Worm (Caenorhabditis elegans): ENCODE measurements around the gene ptr-4.

Gene ptr-4

DNA sequence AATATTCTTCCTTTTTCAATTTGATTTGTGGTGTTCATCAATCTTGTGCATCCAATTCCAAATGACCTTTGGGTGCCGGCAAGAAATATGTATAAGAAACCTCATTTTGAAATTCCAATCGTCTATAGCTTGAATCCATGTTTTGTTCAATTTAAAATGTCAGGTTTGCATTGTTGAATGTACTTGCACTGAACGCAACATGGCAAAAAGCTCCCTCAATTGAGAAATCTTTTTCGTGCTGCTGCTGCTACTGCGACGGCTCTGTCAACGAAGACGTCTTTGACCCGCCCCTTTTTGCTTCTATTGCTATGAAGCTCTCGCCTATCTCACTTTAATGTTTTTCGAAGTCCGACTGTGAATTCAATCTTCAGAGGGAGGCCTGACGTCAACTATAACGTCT lies 9.4 kb upstream of the ptr-4 start, which contains the start of gene lgc-58:
Gene lgc-58, plus strand, starts transcription at position 301 of the 400 bp plus-strand sequence.
- TF ChIP-seq mdl-1 (tag; optimal IDR thresholded peaks at IDR 0.05), result no peak
- no peak for TF ChIP-seq jun-1 (tag; optimal IDR thresholded peaks at IDR 0.05)
- TF ChIP-seq lin-15B (tag; optimal IDR thresholded peaks at IDR 0.05), result no peak
- TF ChIP-seq lin-39 (tag; optimal IDR thresholded peaks at IDR 0.05), result no peak
- no peak for TF ChIP-seq unc-62 (GFP tag; optimal IDR thresholded peaks at IDR 0.05)
- TF ChIP-seq nhr-25 (tag; optimal IDR thresholded peaks at IDR 0.05), result no peak
- no peak for TF ChIP-seq zag-1 (tag; optimal IDR thresholded peaks at IDR 0.05)
- TF ChIP-seq elt-2 (tag; optimal IDR thresholded peaks at IDR 0.05), result no peak
- no peak for TF ChIP-seq nhr-43 (tag; optimal IDR thresholded peaks at IDR 0.05; ENCODE audit: poor library complexity, severe bottlenecking)
- TF ChIP-seq ztf-11 (tag; optimal IDR thresholded peaks at IDR 0.05), result no peak
- TF ChIP-seq nfya-1 (tag; optimal IDR thresholded peaks at IDR 0.05; ENCODE audit: insufficient read depth), result no peak
- no peak for TF ChIP-seq hmg-11 (tag; optimal IDR thresholded peaks at IDR 0.05)
- TF ChIP-seq tbx-2 (tag; optimal IDR thresholded peaks at IDR 0.05), result no peak
- no peak for TF ChIP-seq ZK546.5 (tag; optimal IDR thresholded peaks at IDR 0.05)
- TF ChIP-seq sea-2 (GFP tag; optimal IDR thresholded peaks at IDR 0.05), result no peak
- TF ChIP-seq fos-1 (tag; optimal IDR thresholded peaks at IDR 0.05), result no peak
- TF ChIP-seq daf-12 (tag; optimal IDR thresholded peaks at IDR 0.05), result no peak
- TF ChIP-seq aly-2 (tag; optimal IDR thresholded peaks at IDR 0.05), result no peak

DNA sequence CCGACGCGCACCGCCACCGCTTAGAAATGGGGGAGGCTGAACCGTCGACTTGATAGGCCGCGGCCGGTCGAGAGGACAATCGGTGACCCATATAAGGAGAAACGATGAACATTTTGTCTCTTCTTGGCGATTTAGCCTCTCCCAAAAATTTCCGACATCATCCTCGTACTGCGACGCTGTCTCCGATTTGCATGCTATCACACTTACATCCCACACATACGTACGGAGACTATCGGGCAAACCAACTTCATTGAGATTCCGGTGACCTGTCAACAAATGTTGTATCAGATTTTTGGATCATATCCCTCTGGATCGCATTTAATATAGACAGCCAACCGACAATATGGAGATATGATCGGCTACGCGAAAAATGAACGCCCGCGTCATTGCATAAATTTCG lies 832 bp upstream of the ptr-4 start:
- TF ChIP-seq nhr-23 (tag; optimal IDR thresholded peaks at IDR 0.05) (peak; percentile 79), jun-1 (tag; optimal IDR thresholded peaks at IDR 0.05) (no peak), nhr-12 (tag; optimal IDR thresholded peaks at IDR 0.05) (no peak), nhr-25 (tag; optimal IDR thresholded peaks at IDR 0.05) (no peak)

DNA sequence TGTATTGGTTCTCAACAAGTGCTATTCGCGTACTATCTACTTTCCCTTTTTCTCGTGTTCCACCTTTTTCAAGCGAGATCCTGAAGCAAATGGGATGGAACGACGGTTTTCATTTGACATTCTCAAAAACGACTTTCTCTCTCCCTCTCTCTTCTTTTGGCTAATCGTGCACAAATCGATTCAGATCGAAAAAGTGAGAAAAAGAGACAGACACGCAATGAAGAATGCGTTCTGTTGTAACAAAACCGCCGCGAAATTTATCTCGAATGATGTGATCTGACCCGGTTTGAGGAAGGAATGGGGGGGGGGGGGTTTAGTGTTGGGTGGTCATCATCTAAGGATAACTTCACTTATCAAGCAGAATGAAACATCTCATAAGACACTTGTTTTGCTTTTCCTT lies 1.4 kb downstream of the ptr-4 start:
- TF ChIP-seq nhr-23 (tag; optimal IDR thresholded peaks at IDR 0.05), result peak; percentile 63
- TF ChIP-seq nhr-25 (tag; optimal IDR thresholded peaks at IDR 0.05), result peak; percentile 50
- no peak for TF ChIP-seq ceh-16 (tag; optimal IDR thresholded peaks at IDR 0.05)

DNA sequence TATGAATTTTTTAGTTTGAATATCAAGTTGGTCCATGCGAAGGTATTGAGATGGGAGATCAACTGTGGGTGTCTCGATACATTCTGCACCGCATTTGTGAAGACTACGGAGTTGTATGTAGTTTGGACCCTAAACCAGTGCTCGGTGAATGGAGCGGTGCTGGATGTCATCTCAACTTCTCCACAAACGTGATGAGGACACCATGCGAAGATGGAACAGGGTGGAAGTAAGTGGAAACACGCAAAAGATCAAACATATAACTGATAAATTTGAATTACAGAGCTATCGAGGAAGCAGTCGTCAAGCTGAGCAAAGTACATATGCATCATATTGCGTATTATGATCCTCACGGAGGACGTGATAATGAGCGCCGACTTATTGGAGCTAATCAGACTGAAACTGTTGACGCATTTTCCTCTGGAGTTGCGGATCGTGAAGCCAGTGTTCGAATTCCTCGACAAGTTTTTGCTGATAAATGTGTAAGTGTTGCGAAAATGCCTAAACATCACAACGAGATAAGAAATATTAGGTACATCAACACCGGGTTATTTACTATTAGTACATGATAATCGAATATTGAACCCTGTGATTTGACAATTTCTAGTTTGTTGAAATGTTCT lies 6.5 kb downstream of the ptr-4 start:
- TF ChIP-seq jun-1 (tag; optimal IDR thresholded peaks at IDR 0.05) (peak; percentile 15), nhr-43 (tag; optimal IDR thresholded peaks at IDR 0.05; ENCODE audit: poor library complexity, severe bottlenecking) (no peak), hmg-11 (tag; optimal IDR thresholded peaks at IDR 0.05) (no peak), elt-2 (tag; optimal IDR thresholded peaks at IDR 0.05) (peak; percentile 98), skn-1 (tag; optimal IDR thresholded peaks at IDR 0.05) (peak; percentile 2), pqm-1 (tag; optimal IDR thresholded peaks at IDR 0.05) (peak; percentile 55)

DNA sequence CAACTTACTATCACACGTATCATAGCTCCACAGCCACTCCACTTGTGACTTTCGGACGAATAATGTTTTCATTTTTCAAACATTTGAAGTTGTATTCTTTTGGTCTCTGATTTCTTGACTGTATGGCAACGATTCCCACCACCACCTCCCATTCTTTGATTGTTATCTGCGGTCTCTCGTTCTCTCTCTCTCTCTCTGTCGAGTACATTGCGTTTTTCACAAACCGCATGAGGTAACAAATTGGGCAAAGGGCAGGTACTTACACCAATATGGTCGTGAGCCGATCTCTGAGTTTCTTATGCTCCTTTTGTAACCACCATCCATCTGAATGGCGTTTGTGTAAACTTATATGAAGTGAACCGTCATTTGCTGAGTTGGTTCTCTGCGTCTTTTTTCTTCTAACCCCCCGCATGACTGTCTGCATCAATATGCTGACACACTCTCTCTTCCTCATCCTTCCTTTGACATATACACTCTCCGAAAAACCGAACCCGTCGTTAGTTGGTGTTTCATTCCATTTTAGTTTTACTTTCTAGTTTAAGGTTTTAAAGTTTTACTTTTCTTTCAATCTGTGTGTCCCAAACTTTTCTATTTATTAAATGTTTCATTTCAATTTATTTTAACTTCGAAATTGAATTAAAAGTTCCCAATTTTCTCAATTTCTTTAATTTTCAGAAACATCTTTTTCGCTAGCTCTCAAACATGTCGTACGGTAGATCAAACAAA lies 8.0 kb downstream of the ptr-4 start, which contains the start of gene gln-1:
Gene gln-1, plus strand, starts transcription at position 676 of the 726 bp plus-strand sequence.
- TF ChIP-seq jun-1 (tag; optimal IDR thresholded peaks at IDR 0.05), result peak; percentile 47
- TF ChIP-seq tbx-2 (tag; optimal IDR thresholded peaks at IDR 0.05), result no peak
- peak; percentile 87 for TF ChIP-seq elt-2 (tag; optimal IDR thresholded peaks at IDR 0.05)
- TF ChIP-seq nfya-1 (tag; optimal IDR thresholded peaks at IDR 0.05; ENCODE audit: insufficient read depth), result peak; percentile 8
- TF ChIP-seq pha-4 (tag; optimal IDR thresholded peaks at IDR 0.05), result peak; percentile 64
- no peak for TF ChIP-seq nhr-23 (tag; optimal IDR thresholded peaks at IDR 0.05)
- TF ChIP-seq pqm-1 (tag; optimal IDR thresholded peaks at IDR 0.05), result peak; percentile 87

DNA sequence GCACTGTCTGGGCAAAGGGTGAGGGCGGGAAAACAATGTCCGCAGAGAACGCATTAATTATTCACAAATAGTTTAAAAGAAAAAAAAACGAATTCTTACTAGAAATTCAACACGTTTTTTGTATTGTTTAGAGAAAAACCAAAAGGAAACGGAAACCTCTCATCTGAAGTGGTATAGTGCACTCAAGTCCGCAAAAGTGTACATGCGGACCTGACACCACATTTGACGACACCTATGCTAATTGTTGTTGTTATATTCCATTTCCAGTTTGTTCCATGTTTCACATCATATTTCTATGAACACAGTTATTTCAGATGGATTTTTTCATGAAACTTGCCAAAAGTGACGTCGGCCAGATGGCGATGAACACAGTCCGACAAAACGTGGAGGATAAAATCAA lies 13.0 kb downstream of the ptr-4 start, which contains the start of gene C45B2.6:
Gene C45B2.6, plus strand, starts transcription at position 136 of the 400 bp plus-strand sequence.
- no peak for TF ChIP-seq ceh-9 (tag; optimal IDR thresholded peaks at IDR 0.05)
- no peak for TF ChIP-seq ztf-11 (tag; optimal IDR thresholded peaks at IDR 0.05)
- TF ChIP-seq lin-15B (tag; optimal IDR thresholded peaks at IDR 0.05), result no peak
- TF ChIP-seq ama-1 (optimal IDR thresholded peaks at IDR 0.05), result no peak
- peak; percentile 26 for TF ChIP-seq nfya-1 (tag; optimal IDR thresholded peaks at IDR 0.05; ENCODE audit: insufficient read depth)
- no peak for TF ChIP-seq fos-1 (tag; optimal IDR thresholded peaks at IDR 0.05)
- peak; percentile 15 for TF ChIP-seq nhr-25 (tag; optimal IDR thresholded peaks at IDR 0.05)
- TF ChIP-seq egl-5 (tag; optimal IDR thresholded peaks at IDR 0.05), result peak; percentile 60
- TF ChIP-seq pha-4 (tag; optimal IDR thresholded peaks at IDR 0.05), result peak; percentile 43
- TF ChIP-seq hmg-11 (tag; optimal IDR thresholded peaks at IDR 0.05), result peak; percentile 29
